Fruit fly (Drosophila melanogaster): Measurements from ENCODE around the gene Sec16.

Gene Sec16

dm6 chrX:12595610-12596336, at the start of gene Sec16, which contains the start of gene CG1824 (continued):
- TF ChIP-seq CG3163 (GFP tag; optimal IDR thresholded peaks at IDR 0.05) (no peak), fd96Cb (tag; optimal IDR thresholded peaks at IDR 0.05) (peak; percentile 23), disco-r (GFP tag; optimal IDR thresholded peaks at IDR 0.05) (no peak), Usf (GFP tag; optimal IDR thresholded peaks at IDR 0.05) (no peak), sug (tag; optimal IDR thresholded peaks at IDR 0.05) (peak; percentile 69), CG2129 (GFP tag; IDR thresholded peaks at IDR 0.05; ENCODE audit: partially characterized antibody) (peak; percentile 26; the same call in 1 of the 2 replicates), seq (GFP tag; IDR thresholded peaks at IDR 0.05) (no peak), CG15011 (GFP tag; optimal IDR thresholded peaks at IDR 0.05) (no peak), E2f2 (GFP tag; IDR thresholded peaks at IDR 0.05) (no peak), CG7839 (tag; optimal IDR thresholded peaks at IDR 0.05) (peak; percentile 31), row (GFP tag; IDR thresholded peaks at IDR 0.05) (peak; percentile 78), zen (tag; optimal IDR thresholded peaks at IDR 0.05) (no peak), br (optimal IDR thresholded peaks at IDR 0.05) (no peak), Xbp1 (GFP tag; optimal IDR thresholded peaks at IDR 0.05) (peak; percentile 36), Hr39 (optimal IDR thresholded peaks at IDR 0.05) (no peak), tna (GFP tag; IDR thresholded peaks at IDR 0.05; ENCODE audit: partially characterized antibody) (no peak), CG42726 (GFP tag; IDR thresholded peaks at IDR 0.05; ENCODE audit: partially characterized antibody) (no peak), Oli (tag; optimal IDR thresholded peaks at IDR 0.05) (peak; percentile 32), CG3726 (GFP tag; IDR thresholded peaks at IDR 0.05) (no peak), sob (GFP tag; IDR thresholded peaks at IDR 0.05) (no peak), maf-S (GFP tag; optimal IDR thresholded peaks at IDR 0.05) (peak; percentile 2), NK7.1 (GFP tag; optimal IDR thresholded peaks at IDR 0.05) (no peak), so (GFP tag; IDR thresholded peaks at IDR 0.05) (no peak), CG32772 (GFP tag; IDR thresholded peaks at IDR 0.05) (no peak), nmo (GFP tag; optimal IDR thresholded peaks at IDR 0.05) (peak; percentile 70), CG6854 (GFP tag; optimal IDR thresholded peaks at IDR 0.05) (no peak), fru (optimal IDR thresholded peaks at IDR 0.05) (no peak), sima (GFP tag; optimal IDR thresholded peaks at IDR 0.05) (no peak), CG3065 (GFP tag; optimal IDR thresholded peaks at IDR 0.05) (no peak), dmrt11E (tag; optimal IDR thresholded peaks at IDR 0.05) (peak; percentile 29), CG10147 (GFP tag; optimal IDR thresholded peaks at IDR 0.05) (no peak), Fer3 (tag; optimal IDR thresholded peaks at IDR 0.05) (peak; percentile 16), CG14014 (GFP tag; IDR thresholded peaks at IDR 0.05) (no peak), CG6791 (GFP tag; IDR thresholded peaks at IDR 0.05; ENCODE audit: partially characterized antibody) (no peak; the same call in 2 of the 3 replicates), tin (GFP tag; optimal IDR thresholded peaks at IDR 0.05) (peak; percentile 36), GATAe (GFP tag; conservative IDR thresholded peaks at IDR 0.05) (no peak), ac (GFP tag; optimal IDR thresholded peaks at IDR 0.05) (no peak), CG31441 (GFP tag; IDR thresholded peaks at IDR 0.05) (peak; percentile 61; the same call in 1 of the 2 replicates), odd (GFP tag; optimal IDR thresholded peaks at IDR 0.05) (no peak), CG5953 (GFP tag; IDR thresholded peaks at IDR 0.05) (no peak), eve (GFP tag; optimal IDR thresholded peaks at IDR 0.05) (no peak), Doc2 (GFP tag; IDR thresholded peaks at IDR 0.05) (no peak), CG10959 (GFP tag; IDR thresholded peaks at IDR 0.05) (no peak), D (optimal IDR thresholded peaks at IDR 0.05) (no peak), D (GFP tag; optimal IDR thresholded peaks at IDR 0.05) (no peak), CG18476 (GFP tag; optimal IDR thresholded peaks at IDR 0.05) (peak; percentile 28), CG8944 (GFP tag; optimal IDR thresholded peaks at IDR 0.05) (no peak), dati (GFP tag; IDR thresholded peaks at IDR 0.05) (no peak), CG6175 (GFP tag; IDR thresholded peaks at IDR 0.05) (no peak), CG30431 (GFP tag; optimal IDR thresholded peaks at IDR 0.05) (no peak), Dref (GFP tag; IDR thresholded peaks at IDR 0.05) (peak; percentile 63), CG12155 (GFP tag; optimal IDR thresholded peaks at IDR 0.05) (peak; percentile 40)
